1 fruit fly cellular context compared by ENCODE assay signal in genomic region chr3L:8718602-8719001, dm6.
A peak's percentile ranks its signal among the peaks of the same experiment; 100 is the strongest.
TF ChIP-seq lines count a peak whose summit lies in the region.

No protein-coding gene starts in this region.

TF ChIP-seq in whole organism, embryonic, 481 proteins besides CTCF, POLR2A, EP300 and RAD21 (continued from another document and continues in another):
- TF ChIP-seq gsb-n (tag; optimal IDR thresholded peaks at IDR 0.05; lab: Kevin White, UChicago) (no peak), hbn (GFP tag; IDR thresholded peaks at IDR 0.05; lab: Robert Waterston, UW; ENCODE audit: partially characterized antibody) (peak; percentile 55), CG17568 (GFP tag; optimal IDR thresholded peaks at IDR 0.05; lab: Kevin White, UChicago) (no peak), CG11085 (GFP tag; IDR thresholded peaks at IDR 0.05; lab: Robert Waterston, UW) (no peak), CG32772 (GFP tag; IDR thresholded peaks at IDR 0.05; lab: Robert Waterston, UW) (no peak), amos (GFP tag; IDR thresholded peaks at IDR 0.05; lab: Robert Waterston, UW; ENCODE audit: partially characterized antibody) (peak; percentile 84), CG6765 (GFP tag; optimal IDR thresholded peaks at IDR 0.05; lab: Kevin White, UChicago) (no peak), dmrt99B (tag; optimal IDR thresholded peaks at IDR 0.05; lab: Kevin White, UChicago) (peak; percentile 27), CG11456 (GFP tag; IDR thresholded peaks at IDR 0.05; lab: Robert Waterston, UW) (no peak), CG17912 (GFP tag; optimal IDR thresholded peaks at IDR 0.05; lab: Kevin White, UChicago) (no peak), CG9932 (GFP tag; IDR thresholded peaks at IDR 0.05; lab: Robert Waterston, UW) (no peak), PHDP (tag; optimal IDR thresholded peaks at IDR 0.05; lab: Kevin White, UChicago) (peak; percentile 2), TFAM (GFP tag; optimal IDR thresholded peaks at IDR 0.05; lab: Kevin White, UChicago) (no peak), CG42726 (GFP tag; IDR thresholded peaks at IDR 0.05; lab: Robert Waterston, UW; ENCODE audit: partially characterized antibody) (peak; percentile 73; the same call in 1 of the 2 replicates), CG9727 (GFP tag; optimal IDR thresholded peaks at IDR 0.05; lab: Kevin White, UChicago) (no peak), vnd (GFP tag; IDR thresholded peaks at IDR 0.05; lab: Robert Waterston, UW; ENCODE audit: partially characterized antibody) (peak; percentile 56), CG12659 (GFP tag; optimal IDR thresholded peaks at IDR 0.05; lab: Kevin White, UChicago) (peak; percentile 1), CG8944 (GFP tag; optimal IDR thresholded peaks at IDR 0.05; lab: Kevin White, UChicago) (no peak), CG15696 (tag; optimal IDR thresholded peaks at IDR 0.05; lab: Kevin White, UChicago) (peak; percentile 7), CG2116 (GFP tag; optimal IDR thresholded peaks at IDR 0.05; lab: Kevin White, UChicago) (peak; percentile 87), sima (GFP tag; optimal IDR thresholded peaks at IDR 0.05; lab: Kevin White, UChicago) (no peak), CG14050 (GFP tag; IDR thresholded peaks at IDR 0.05; lab: Robert Waterston, UW) (no peak), Stat92E (GFP tag; optimal IDR thresholded peaks at IDR 0.05; lab: Kevin White, UChicago) (peak in 1 of 3 experiments; percentile 43), CG6654 (GFP tag; optimal IDR thresholded peaks at IDR 0.05; lab: Kevin White, UChicago) (no peak), Six4 (GFP tag; optimal IDR thresholded peaks at IDR 0.05; lab: Kevin White, UChicago) (no peak), CG13296 (GFP tag; optimal IDR thresholded peaks at IDR 0.05; lab: Kevin White, UChicago) (no peak), CG18262 (tag; optimal IDR thresholded peaks at IDR 0.05; lab: Kevin White, UChicago) (peak; percentile 19), Fer3 (tag; optimal IDR thresholded peaks at IDR 0.05; lab: Kevin White, UChicago) (peak; percentile 19), CG31441 (GFP tag; IDR thresholded peaks at IDR 0.05; lab: Robert Waterston, UW) (peak; percentile 28; the same call in 1 of the 2 replicates), Sin3A (optimal IDR thresholded peaks at IDR 0.05; lab: Kevin White, UChicago) (no peak), CG1603 (tag; optimal IDR thresholded peaks at IDR 0.05; lab: Kevin White, UChicago) (peak; percentile 60), Bgb (GFP tag; IDR thresholded peaks at IDR 0.05; lab: Robert Waterston, UW; ENCODE audit: partially characterized antibody) (peak; percentile 91), Usf (GFP tag; optimal IDR thresholded peaks at IDR 0.05; lab: Kevin White, UChicago) (no peak), BEAF-32 (GFP tag; optimal IDR thresholded peaks at IDR 0.05; lab: Kevin White, UChicago) (peak; percentile 76), CG12219 (GFP tag; optimal IDR thresholded peaks at IDR 0.05; lab: Kevin White, UChicago) (no peak), CG1832 (GFP tag; optimal IDR thresholded peaks at IDR 0.05; lab: Kevin White, UChicago) (no peak), Gug (GFP tag; IDR thresholded peaks at IDR 0.05; lab: Robert Waterston, UW) (no peak), CG3281 (GFP tag; optimal IDR thresholded peaks at IDR 0.05; lab: Kevin White, UChicago) (no peak), eve (GFP tag; optimal IDR thresholded peaks at IDR 0.05; lab: Kevin White, UChicago) (no peak), Sry-δ (GFP tag; optimal IDR thresholded peaks at IDR 0.05; lab: Kevin White, UChicago) (peak; percentile 66), gfzf (GFP tag; optimal IDR thresholded peaks at IDR 0.05; lab: Kevin White, UChicago) (peak; percentile 16), Nf-YA (GFP tag; IDR thresholded peaks at IDR 0.05; lab: Robert Waterston, UW) (no peak), cwo (GFP tag; optimal IDR thresholded peaks at IDR 0.05; lab: Kevin White, UChicago) (no peak), Trl (optimal IDR thresholded peaks at IDR 0.05; lab: Kevin White, UChicago) (no peak), Trl (GFP tag; optimal IDR thresholded peaks at IDR 0.05; lab: Kevin White, UChicago) (no peak), CG10267 (tag; optimal IDR thresholded peaks at IDR 0.05; lab: Kevin White, UChicago) (peak; percentile 65), Dref (GFP tag; IDR thresholded peaks at IDR 0.05; lab: Robert Waterston, UW) (peak; percentile 91), CG15073 (GFP tag; optimal IDR thresholded peaks at IDR 0.05; lab: Kevin White, UChicago) (no peak), Hmx (GFP tag; optimal IDR thresholded peaks at IDR 0.05; lab: Kevin White, UChicago) (no peak), Ravus (GFP tag; IDR thresholded peaks at IDR 0.05; lab: Robert Waterston, UW) (no peak), Hsf (GFP tag; optimal IDR thresholded peaks at IDR 0.05; lab: Kevin White, UChicago) (no peak), crol (GFP tag; IDR thresholded peaks at IDR 0.05; lab: Robert Waterston, UW) (no peak), CG17802 (tag; optimal IDR thresholded peaks at IDR 0.05; lab: Kevin White, UChicago) (no peak), sim (GFP tag; IDR thresholded peaks at IDR 0.05; lab: Robert Waterston, UW) (no peak), chif (GFP tag; optimal IDR thresholded peaks at IDR 0.05; lab: Kevin White, UChicago) (no peak), Nf-YC (tag; optimal IDR thresholded peaks at IDR 0.05; lab: Kevin White, UChicago) (peak; percentile 9), sug (tag; optimal IDR thresholded peaks at IDR 0.05; lab: Kevin White, UChicago) (peak; percentile 46), sens-2 (GFP tag; IDR thresholded peaks at IDR 0.05; lab: Robert Waterston, UW) (no peak), CG3065 (GFP tag; optimal IDR thresholded peaks at IDR 0.05; lab: Kevin White, UChicago) (no peak), CG2678 (tag; optimal IDR thresholded peaks at IDR 0.05; lab: Kevin White, UChicago) (peak; percentile 18), Chrac-16 (GFP tag; optimal IDR thresholded peaks at IDR 0.05; lab: Kevin White, UChicago) (no peak), CG17612 (GFP tag; IDR thresholded peaks at IDR 0.05; lab: Robert Waterston, UW) (no peak), E2f2 (GFP tag; IDR thresholded peaks at IDR 0.05; lab: Robert Waterston, UW) (peak; percentile 98), CG17385 (GFP tag; optimal IDR thresholded peaks at IDR 0.05; lab: Kevin White, UChicago) (no peak), HLH3B (GFP tag; IDR thresholded peaks at IDR 0.05; lab: Robert Waterston, UW) (peak; percentile 5; the same call in 1 of the 2 replicates), CG32532 (GFP tag; IDR thresholded peaks at IDR 0.05; lab: Robert Waterston, UW) (peak; percentile 62), pros (GFP tag; optimal IDR thresholded peaks at IDR 0.05; lab: Kevin White, UChicago) (no peak), CG9437 (GFP tag; optimal IDR thresholded peaks at IDR 0.05; lab: Kevin White, UChicago) (no peak), Dfd (GFP tag; optimal IDR thresholded peaks at IDR 0.05; lab: Kevin White, UChicago) (no peak), Kr (GFP tag; optimal IDR thresholded peaks at IDR 0.05; lab: Kevin White, UChicago) (no peak), MBD-R2 (GFP tag; IDR thresholded peaks at IDR 0.05; lab: Robert Waterston, UW) (peak; percentile 28; the same call in 1 of the 2 replicates), BtbVII (GFP tag; optimal IDR thresholded peaks at IDR 0.05; lab: Kevin White, UChicago) (no peak), Sox102F (GFP tag; optimal IDR thresholded peaks at IDR 0.05; lab: Kevin White, UChicago) (no peak), CG17361 (GFP tag; IDR thresholded peaks at IDR 0.05; lab: Robert Waterston, UW) (peak; percentile 30; the same call in 1 of the 3 replicates), Dek (tag; optimal IDR thresholded peaks at IDR 0.05; lab: Kevin White, UChicago) (peak; percentile 53), fd102C (GFP tag; optimal IDR thresholded peaks at IDR 0.05; lab: Kevin White, UChicago) (no peak), CG4424 (GFP tag; optimal IDR thresholded peaks at IDR 0.05; lab: Kevin White, UChicago) (no peak), trh (GFP tag; optimal IDR thresholded peaks at IDR 0.05; lab: Kevin White, UChicago) (no peak), fd64A (GFP tag; optimal IDR thresholded peaks at IDR 0.05; lab: Kevin White, UChicago) (no peak), ken (GFP tag; IDR thresholded peaks at IDR 0.05; lab: Robert Waterston, UW) (no peak), CG7839 (tag; optimal IDR thresholded peaks at IDR 0.05; lab: Kevin White, UChicago) (peak; percentile 23), CG31224 (GFP tag; IDR thresholded peaks at IDR 0.05; lab: Robert Waterston, UW) (no peak), CG10274 (GFP tag; optimal IDR thresholded peaks at IDR 0.05; lab: Kevin White, UChicago) (no peak), CG16863 (GFP tag; optimal IDR thresholded peaks at IDR 0.05; lab: Kevin White, UChicago) (no peak), H15 (GFP tag; IDR thresholded peaks at IDR 0.05; lab: Robert Waterston, UW) (no peak), CG13123 (GFP tag; optimal IDR thresholded peaks at IDR 0.05; lab: Kevin White, UChicago) (no peak), C15 (GFP tag; IDR thresholded peaks at IDR 0.05; lab: Robert Waterston, UW) (no peak), CG4282 (GFP tag; optimal IDR thresholded peaks at IDR 0.05; lab: Kevin White, UChicago) (no peak), CG3163 (GFP tag; optimal IDR thresholded peaks at IDR 0.05; lab: Kevin White, UChicago) (no peak), CG6254 (GFP tag; optimal IDR thresholded peaks at IDR 0.05; lab: Kevin White, UChicago) (no peak), bbx (GFP tag; IDR thresholded peaks at IDR 0.05; lab: Robert Waterston, UW; ENCODE audit: partially characterized antibody) (peak; percentile 82), Hand (GFP tag; optimal IDR thresholded peaks at IDR 0.05; lab: Kevin White, UChicago) (no peak), Meics (GFP tag; optimal IDR thresholded peaks at IDR 0.05; lab: Kevin White, UChicago) (peak; percentile 19), CG13287 (GFP tag; IDR thresholded peaks at IDR 0.05; lab: Robert Waterston, UW; ENCODE audit: partially characterized antibody) (peak; percentile 84), Scr (GFP tag; IDR thresholded peaks at IDR 0.05; lab: Robert Waterston, UW; ENCODE audit: partially characterized antibody) (peak; percentile 77), al (GFP tag; IDR thresholded peaks at IDR 0.05; lab: Robert Waterston, UW) (no peak), wdn (GFP tag; IDR thresholded peaks at IDR 0.05; lab: Robert Waterston, UW) (no peak), CG8765 (GFP tag; IDR thresholded peaks at IDR 0.05; lab: Robert Waterston, UW) (no peak), Vsx1 (GFP tag; optimal IDR thresholded peaks at IDR 0.05; lab: Kevin White, UChicago) (no peak), Mad (GFP tag; optimal IDR thresholded peaks at IDR 0.05; lab: Kevin White, UChicago) (no peak), tup (GFP tag; optimal IDR thresholded peaks at IDR 0.05; lab: Kevin White, UChicago) (no peak), NK7.1 (GFP tag; optimal IDR thresholded peaks at IDR 0.05; lab: Kevin White, UChicago) (no peak), CG2120 (GFP tag; optimal IDR thresholded peaks at IDR 0.05; lab: Kevin White, UChicago) (peak; percentile 18), exex (tag; optimal IDR thresholded peaks at IDR 0.05; lab: Kevin White, UChicago) (no peak), Antp (GFP tag; optimal IDR thresholded peaks at IDR 0.05; lab: Kevin White, UChicago) (no peak), Deaf1 (tag; optimal IDR thresholded peaks at IDR 0.05; lab: Kevin White, UChicago) (no peak), Oaz (GFP tag; IDR thresholded peaks at IDR 0.05; lab: Robert Waterston, UW) (no peak), chn (GFP tag; optimal IDR thresholded peaks at IDR 0.05; lab: Kevin White, UChicago) (no peak), CG7372 (GFP tag; IDR thresholded peaks at IDR 0.05; lab: Robert Waterston, UW) (no peak), CG4820 (GFP tag; optimal IDR thresholded peaks at IDR 0.05; lab: Kevin White, UChicago) (no peak), nmo (GFP tag; optimal IDR thresholded peaks at IDR 0.05; lab: Kevin White, UChicago) (peak; percentile 18), Opbp (GFP tag; IDR thresholded peaks at IDR 0.05; lab: Robert Waterston, UW; ENCODE audit: partially characterized antibody) (peak; percentile 83), Dip3 (GFP tag; optimal IDR thresholded peaks at IDR 0.05; lab: Kevin White, UChicago) (no peak), pnt (GFP tag; optimal IDR thresholded peaks at IDR 0.05; lab: Kevin White, UChicago) (no peak), CG4617 (GFP tag; optimal IDR thresholded peaks at IDR 0.05; lab: Kevin White, UChicago; ENCODE audit: borderline replicate concordance) (no peak), CkIIα-i1 (GFP tag; IDR thresholded peaks at IDR 0.05; lab: Robert Waterston, UW) (no peak), ewg (GFP tag; optimal IDR thresholded peaks at IDR 0.05; lab: Kevin White, UChicago) (peak; percentile 1), CG16813 (GFP tag; IDR thresholded peaks at IDR 0.05; lab: Robert Waterston, UW; ENCODE audit: partially characterized antibody) (peak; percentile 75), fd3F (GFP tag; optimal IDR thresholded peaks at IDR 0.05; lab: Kevin White, UChicago) (no peak), so (GFP tag; IDR thresholded peaks at IDR 0.05; lab: Robert Waterston, UW) (no peak), CG3995 (GFP tag; optimal IDR thresholded peaks at IDR 0.05; lab: Kevin White, UChicago) (peak; percentile 45), fd96Cb (tag; optimal IDR thresholded peaks at IDR 0.05; lab: Kevin White, UChicago) (no peak), CG18764 (GFP tag; optimal IDR thresholded peaks at IDR 0.05; lab: Kevin White, UChicago) (no peak), nerfin-1 (tag; optimal IDR thresholded peaks at IDR 0.05; lab: Kevin White, UChicago) (no peak), sna (GFP tag; IDR thresholded peaks at IDR 0.05; lab: Robert Waterston, UW; ENCODE audit: partially characterized antibody) (peak; percentile 50; the same call in 1 of the 2 replicates), CG33557 (GFP tag; optimal IDR thresholded peaks at IDR 0.05; lab: Kevin White, UChicago) (no peak), CG4854 (GFP tag; optimal IDR thresholded peaks at IDR 0.05; lab: Kevin White, UChicago) (no peak), CG12391 (tag; optimal IDR thresholded peaks at IDR 0.05; lab: Kevin White, UChicago) (no peak), abd-A (tag; optimal IDR thresholded peaks at IDR 0.05; lab: Kevin White, UChicago) (no peak), CG1602 (GFP tag; optimal IDR thresholded peaks at IDR 0.05; lab: Kevin White, UChicago) (no peak), CG30403 (GFP tag; optimal IDR thresholded peaks at IDR 0.05; lab: Kevin White, UChicago) (peak; percentile 27), ara (GFP tag; IDR thresholded peaks at IDR 0.05; lab: Robert Waterston, UW) (no peak), pfk (GFP tag; optimal IDR thresholded peaks at IDR 0.05; lab: Kevin White, UChicago) (no peak), Pdp1 (GFP tag; optimal IDR thresholded peaks at IDR 0.05; lab: Kevin White, UChicago) (no peak), CG6683 (GFP tag; optimal IDR thresholded peaks at IDR 0.05; lab: Kevin White, UChicago) (no peak), Dip2 (GFP tag; IDR thresholded peaks at IDR 0.05; lab: Robert Waterston, UW) (no peak)
